Worm (Caenorhabditis elegans): Measurements from ENCODE around the gene C53D6.6.
A peak's percentile ranks its signal among the peaks of the same experiment; 100 is the strongest.

The C53D6.6 gene

DNA sequence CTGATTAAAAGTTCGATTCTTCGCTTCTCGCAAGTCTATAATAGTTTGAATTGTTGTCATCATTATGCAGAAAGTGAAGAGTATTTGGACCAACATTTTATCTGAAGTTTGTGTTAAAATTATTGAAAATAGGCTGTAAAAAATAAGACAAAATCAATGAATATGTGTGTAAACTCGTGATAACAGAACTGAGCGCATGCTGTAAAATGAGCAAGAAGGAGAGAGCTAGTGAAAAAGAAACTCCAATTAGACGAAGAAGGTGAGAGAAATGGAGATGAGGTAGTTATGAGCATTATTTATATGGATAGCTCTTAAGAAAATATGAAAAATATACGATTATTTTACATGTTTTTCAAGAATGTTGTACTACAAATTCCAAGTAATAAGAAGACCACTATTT is 11.6 kb downstream of the C53D6.6 start, which contains the start of gene C53D6.4:
C53D6.4 (minus strand) TSS at position 101 of the 400 bp plus-strand sequence.
- TF ChIP-seq unc-98 (GFP tag; IDR thresholded peaks at IDR 0.05): no peak
- no peak for TF ChIP-seq vab-15 (tag; optimal IDR thresholded peaks at IDR 0.05)

DNA sequence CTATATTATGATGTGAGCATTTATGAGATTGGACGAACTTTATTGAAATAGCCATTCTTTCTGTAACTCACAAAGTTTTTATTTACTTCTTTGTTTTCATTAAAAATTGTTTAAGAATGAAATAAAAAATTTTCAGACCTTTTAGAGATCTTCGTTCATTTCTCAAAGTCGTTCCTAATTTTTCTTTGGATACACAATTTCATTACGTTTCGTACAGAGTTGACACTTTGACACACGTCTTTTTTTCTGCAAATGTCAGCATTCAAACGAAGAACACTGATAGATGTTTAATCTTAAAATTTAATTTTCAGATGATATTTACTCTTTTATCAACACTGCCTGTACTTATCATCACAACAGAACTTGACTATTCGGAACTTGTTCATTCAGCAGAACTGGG is 16.0 kb downstream of the C53D6.6 start, which contains the start of gene acc-2:
acc-2 (plus strand) TSS at position 301 of the 400 bp plus-strand sequence.
- TF ChIP-seq ztf-11 (tag; optimal IDR thresholded peaks at IDR 0.05) (no peak), C04F5.9 (tag; optimal IDR thresholded peaks at IDR 0.05) (no peak), zag-1 (tag; optimal IDR thresholded peaks at IDR 0.05) (no peak), C34B4.2 (tag; optimal IDR thresholded peaks at IDR 0.05) (no peak), nhr-90 (tag; optimal IDR thresholded peaks at IDR 0.05; ENCODE audit: poor library complexity) (no peak), blmp-1 (tag; optimal IDR thresholded peaks at IDR 0.05) (no peak)

DNA sequence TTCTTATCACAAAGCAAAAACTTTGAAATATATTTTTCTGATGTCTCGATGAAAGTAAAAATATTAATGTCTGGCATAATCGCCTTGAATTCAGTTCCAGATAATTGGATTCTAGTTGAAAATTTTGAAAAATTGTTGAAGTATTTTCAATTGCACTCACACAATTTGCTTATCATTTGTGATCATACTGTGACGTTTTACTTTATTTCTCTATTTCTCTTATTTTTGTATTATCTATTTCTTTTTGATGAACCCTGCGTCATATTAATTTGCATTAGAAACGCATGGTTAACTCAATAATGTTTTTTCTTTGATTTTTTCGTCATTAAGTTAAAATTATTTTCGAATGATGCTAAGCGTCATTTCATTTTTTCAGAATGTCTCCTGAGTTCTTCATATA is 22.2 kb downstream of the C53D6.6 start, which contains the start of gene C53D6.11:
C53D6.11 (plus strand) TSS at position 328 of the 400 bp plus-strand sequence.
- TF ChIP-seq efl-1 (optimal IDR thresholded peaks at IDR 0.05) (no peak), efl-1 (GFP tag; optimal IDR thresholded peaks at IDR 0.05 in 1 of 2) (peak in 1 of 2 experiments; percentile 71), lin-14 (GFP tag; optimal IDR thresholded peaks at IDR 0.05) (peak; percentile 5), nhr-11 (tag; optimal IDR thresholded peaks at IDR 0.05) (no peak), elt-2 (tag; optimal IDR thresholded peaks at IDR 0.05) (peak; percentile 43)

DNA sequence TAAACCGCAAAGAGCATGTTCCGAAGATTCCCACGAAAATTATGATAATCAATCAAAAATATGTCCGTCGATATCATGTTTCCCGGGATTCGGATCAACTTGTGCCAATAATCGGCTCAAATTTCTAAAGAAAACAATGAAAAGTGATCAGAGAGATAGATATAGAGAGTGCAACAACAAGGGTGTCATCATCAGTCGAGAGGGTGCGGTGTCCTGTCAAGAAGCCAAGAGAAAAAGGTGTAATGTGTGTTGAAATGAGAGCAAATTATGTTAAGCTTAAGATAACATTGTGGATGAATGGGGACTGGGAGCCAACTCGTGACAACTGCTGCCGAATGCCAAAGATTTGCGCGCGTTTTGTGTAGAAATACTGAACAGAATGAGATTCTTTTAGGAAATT is 24.5 kb downstream of the C53D6.6 start:
- TF ChIP-seq mdl-1 (tag; optimal IDR thresholded peaks at IDR 0.05): no peak
- no peak for TF ChIP-seq ceh-90 (tag; optimal IDR thresholded peaks at IDR 0.05)
- peak; percentile 12 for TF ChIP-seq nhr-71 (tag; optimal IDR thresholded peaks at IDR 0.05)
- TF ChIP-seq mab-9 (GFP tag; IDR thresholded peaks at IDR 0.05): no peak
- no peak for TF ChIP-seq pax-3 (tag; optimal IDR thresholded peaks at IDR 0.05)
- peak; percentile 25 for TF ChIP-seq rnt-1 (tag; optimal IDR thresholded peaks at IDR 0.05)
- no peak for TF ChIP-seq alr-1 (tag; optimal IDR thresholded peaks at IDR 0.05; ENCODE audit: borderline replicate concordance)
- TF ChIP-seq ceh-82 (tag; optimal IDR thresholded peaks at IDR 0.05): no peak
- peak; percentile 40 for TF ChIP-seq lin-14 (GFP tag; optimal IDR thresholded peaks at IDR 0.05)
- TF ChIP-seq F16B12.6 (tag; optimal IDR thresholded peaks at IDR 0.05): no peak
- no peak for TF ChIP-seq lin-39 (tag; optimal IDR thresholded peaks at IDR 0.05)

DNA sequence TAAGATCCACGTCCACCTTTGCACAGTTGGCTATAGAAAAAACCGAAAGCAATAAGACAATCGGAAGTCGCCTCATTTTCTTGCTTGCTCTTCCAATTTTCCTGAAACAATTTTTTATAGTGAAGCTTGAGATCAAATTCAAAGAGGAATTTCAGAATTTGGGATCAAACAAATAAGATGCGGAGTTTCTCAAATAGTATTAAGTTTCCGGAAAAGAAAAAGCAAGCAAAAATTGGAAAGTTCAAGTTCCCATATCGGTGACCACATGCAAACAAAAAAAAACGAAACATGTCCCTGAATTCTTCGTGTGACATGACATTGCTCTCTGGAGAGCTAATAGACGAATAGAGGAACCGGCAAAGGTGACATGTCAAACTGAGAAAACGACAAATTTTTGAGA is 27.2 kb downstream of the C53D6.6 start, which contains the start of gene unc-129:
unc-129 (minus strand) TSS at position 101 of the 400 bp plus-strand sequence.
- TF ChIP-seq ces-1 (GFP tag; optimal IDR thresholded peaks at IDR 0.05) (no peak), fkh-4 (tag; optimal IDR thresholded peaks at IDR 0.05; ENCODE audit: borderline replicate concordance) (no peak), mab-9 (GFP tag; IDR thresholded peaks at IDR 0.05) (no peak), lin-15B (tag; optimal IDR thresholded peaks at IDR 0.05) (no peak), lin-14 (GFP tag; optimal IDR thresholded peaks at IDR 0.05) (peak; percentile 10), ceh-8 (GFP tag; optimal IDR thresholded peaks at IDR 0.05) (no peak), unc-130 (tag; optimal IDR thresholded peaks at IDR 0.05) (no peak), snpc-4 (tag; optimal IDR thresholded peaks at IDR 0.05) (no peak), lin-13 (GFP tag; optimal IDR thresholded peaks at IDR 0.05) (no peak), efl-1 (optimal IDR thresholded peaks at IDR 0.05) (no peak), efl-1 (GFP tag; optimal IDR thresholded peaks at IDR 0.05 in 1 of 2) (peak in 1 of 2 experiments; percentile 38), tbx-2 (tag; optimal IDR thresholded peaks at IDR 0.05) (no peak)

DNA sequence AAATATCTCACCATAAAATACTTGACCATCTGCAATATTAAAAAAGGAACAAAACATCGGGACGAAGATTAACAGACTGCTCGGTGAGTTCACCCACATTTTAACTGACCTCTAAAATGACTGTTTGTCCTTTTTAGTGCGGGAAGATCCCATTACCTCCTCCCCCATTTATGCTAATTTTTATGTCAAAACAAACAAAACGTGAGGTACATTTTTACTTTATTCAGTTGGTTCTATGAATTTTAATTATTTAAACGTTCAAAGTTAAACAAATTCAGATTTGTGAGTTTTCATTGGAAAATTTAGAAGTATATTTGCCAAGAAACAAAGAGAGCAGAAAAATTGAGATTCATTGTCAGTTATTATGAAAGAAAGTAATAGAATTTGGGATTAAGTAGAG is 29.8 kb downstream of the C53D6.6 start, which contains the start of gene C53D6.8:
C53D6.8 (minus strand) TSS at position 101 of the 400 bp plus-strand sequence.
- no peak for TF ChIP-seq ztf-4 (tag; optimal IDR thresholded peaks at IDR 0.05)
- no peak for TF ChIP-seq mef-2 (tag; optimal IDR thresholded peaks at IDR 0.05)
- TF ChIP-seq nhr-84 (tag; optimal IDR thresholded peaks at IDR 0.05): no peak
- no peak for TF ChIP-seq tbx-2 (tag; optimal IDR thresholded peaks at IDR 0.05)
- TF ChIP-seq nhr-19 (GFP tag; conservative IDR thresholded peaks at IDR 0.05): no peak
- no peak for TF ChIP-seq ceh-8 (GFP tag; optimal IDR thresholded peaks at IDR 0.05)
- no peak for TF ChIP-seq hpl-2 (GFP tag; optimal IDR thresholded peaks at IDR 0.05)
- no peak for TF ChIP-seq F16B12.6 (tag; optimal IDR thresholded peaks at IDR 0.05)
- TF ChIP-seq tlp-1 (tag; optimal IDR thresholded peaks at IDR 0.05): no peak
- TF ChIP-seq egl-27 (tag; optimal IDR thresholded peaks at IDR 0.05): no peak
- TF ChIP-seq rnt-1 (tag; optimal IDR thresholded peaks at IDR 0.05): no peak
- no peak for TF ChIP-seq jun-1 (tag; optimal IDR thresholded peaks at IDR 0.05)
- TF ChIP-seq mep-1 (tag; optimal IDR thresholded peaks at IDR 0.05): no peak
- no peak for TF ChIP-seq nhr-12 (tag; optimal IDR thresholded peaks at IDR 0.05)
- TF ChIP-seq irx-1 (tag; optimal IDR thresholded peaks at IDR 0.05): no peak
- TF ChIP-seq hlh-17 (GFP tag; optimal IDR thresholded peaks at IDR 0.05; ENCODE audit: borderline replicate concordance): no peak
- TF ChIP-seq aha-1 (tag; optimal IDR thresholded peaks at IDR 0.05): no peak

Measured in whole organism, L1 larva.